Fruit fly (Drosophila melanogaster): ENCODE data around the gene Unc-76.

Unc-76 gene

DNA sequence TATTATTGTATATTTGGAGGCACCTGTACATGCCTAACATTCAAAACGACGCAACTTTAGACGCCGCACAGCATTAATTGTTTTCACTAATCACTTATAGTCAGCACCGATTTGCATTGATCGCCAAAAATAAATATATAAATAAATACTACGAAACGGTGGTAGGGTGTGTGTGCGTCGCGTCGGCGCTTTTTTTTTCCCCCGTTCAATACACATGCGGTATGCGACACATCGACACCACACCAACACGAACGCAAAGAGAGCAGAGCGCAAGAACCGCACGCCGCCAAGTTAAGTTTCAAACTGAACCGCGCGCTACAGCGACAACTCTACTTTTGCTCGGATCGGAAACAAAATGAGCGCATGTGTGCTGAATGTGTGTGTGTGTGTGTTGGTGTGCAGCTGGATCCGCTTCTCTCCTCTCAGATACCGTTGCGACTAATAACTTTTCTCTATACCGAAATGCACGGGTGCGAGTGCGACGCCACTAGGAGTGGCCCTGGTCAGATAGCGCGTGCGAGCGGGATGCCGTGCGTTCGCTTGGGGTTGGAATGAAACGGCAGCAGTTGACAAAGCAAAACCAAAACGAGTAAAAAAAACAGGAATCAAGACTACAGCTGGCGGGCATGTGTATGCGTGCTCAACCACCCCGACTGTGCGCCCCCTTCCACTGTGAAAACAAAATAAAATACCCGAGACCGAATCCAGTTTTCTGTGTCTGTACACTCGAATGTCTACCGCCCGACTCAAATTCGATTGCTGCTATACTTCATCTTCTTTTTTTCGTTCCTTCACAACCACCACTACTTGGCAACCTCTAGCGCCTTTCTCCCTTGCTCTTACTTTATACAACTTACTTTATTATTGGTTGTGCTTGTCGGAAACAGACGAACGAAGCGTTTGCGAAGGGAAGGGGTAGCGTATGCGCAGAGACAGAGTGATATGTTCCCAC is 42.9 kb downstream of the Unc-76 start, which contains the start of gene ph-d (continued):
- TF ChIP-seq CG14965 (GFP tag; optimal IDR thresholded peaks at IDR 0.05; ENCODE audit: borderline replicate concordance) (no peak), vfl (GFP tag; optimal IDR thresholded peaks at IDR 0.05) (peak; percentile 1), Ssrp (tag; optimal IDR thresholded peaks at IDR 0.05) (peak; percentile 47), D19A (tag; optimal IDR thresholded peaks at IDR 0.05) (peak; percentile 99), ash1 (GFP tag; optimal IDR thresholded peaks at IDR 0.05) (peak; percentile 80), CG15073 (GFP tag; optimal IDR thresholded peaks at IDR 0.05) (no peak), salm (tag; optimal IDR thresholded peaks at IDR 0.05) (peak; percentile 32), Meics (GFP tag; optimal IDR thresholded peaks at IDR 0.05) (peak; percentile 62), Nf-YB (GFP tag; optimal IDR thresholded peaks at IDR 0.05) (peak; percentile 95), CG1529 (GFP tag; optimal IDR thresholded peaks at IDR 0.05) (peak; percentile 45), lmd (GFP tag; IDR thresholded peaks at IDR 0.05) (peak; percentile 46; the same call in 1 of the 2 replicates), gro (GFP tag; optimal IDR thresholded peaks at IDR 0.05) (peak; percentile 30), pros (GFP tag; optimal IDR thresholded peaks at IDR 0.05) (peak; percentile 100), CG13287 (GFP tag; IDR thresholded peaks at IDR 0.05; ENCODE audit: partially characterized antibody) (peak; percentile 38; the same call in 1 of the 2 replicates), trem (tag; optimal IDR thresholded peaks at IDR 0.05) (peak; percentile 40), chinmo (GFP tag; IDR thresholded peaks at IDR 0.05; ENCODE audit: partially characterized antibody) (peak; percentile 95; the same call in 3 of the 4 replicates), CG34376 (GFP tag; optimal IDR thresholded peaks at IDR 0.05) (peak; percentile 81), CG4617 (GFP tag; optimal IDR thresholded peaks at IDR 0.05; ENCODE audit: borderline replicate concordance) (no peak), ind (GFP tag; optimal IDR thresholded peaks at IDR 0.05) (peak; percentile 46), tx (GFP tag; optimal IDR thresholded peaks at IDR 0.05) (no peak), CG2875 (GFP tag; optimal IDR thresholded peaks at IDR 0.05) (no peak), Oli (tag; optimal IDR thresholded peaks at IDR 0.05) (peak; percentile 60), NC2α (GFP tag; optimal IDR thresholded peaks at IDR 0.05) (no peak), Optix (GFP tag; IDR thresholded peaks at IDR 0.05) (peak; percentile 16; the same call in 1 of the 3 replicates), CG12942 (GFP tag; optimal IDR thresholded peaks at IDR 0.05) (no peak), CTCF (GFP tag; optimal IDR thresholded peaks at IDR 0.05) (peak; percentile 40), wdn (GFP tag; IDR thresholded peaks at IDR 0.05) (0 out of 2 replicates have a peak, but pooled peaks have one; percentile 5), HLHmδ (GFP tag; optimal IDR thresholded peaks at IDR 0.05) (peak; percentile 38), Nf-YA (GFP tag; IDR thresholded peaks at IDR 0.05) (no peak), sug (tag; optimal IDR thresholded peaks at IDR 0.05) (peak; percentile 56), Xrp1 (GFP tag; IDR thresholded peaks at IDR 0.05) (peak; percentile 54; the same call in 1 of the 2 replicates), CG9727 (GFP tag; optimal IDR thresholded peaks at IDR 0.05) (peak; percentile 51), CG16815 (GFP tag; optimal IDR thresholded peaks at IDR 0.05) (peak; percentile 31), Jarid2 (GFP tag; optimal IDR thresholded peaks at IDR 0.05) (peak; percentile 91), CG10274 (GFP tag; optimal IDR thresholded peaks at IDR 0.05) (peak; percentile 24), CG7556 (GFP tag; optimal IDR thresholded peaks at IDR 0.05) (peak; percentile 64), Camta (GFP tag; optimal IDR thresholded peaks at IDR 0.05) (no peak), Mrtf (GFP tag; IDR thresholded peaks at IDR 0.05) (no peak; the same call in 2 of the 3 replicates), phol (tag; optimal IDR thresholded peaks at IDR 0.05) (peak; percentile 51), CG10654 (GFP tag; optimal IDR thresholded peaks at IDR 0.05) (no peak), CG10366 (GFP tag; IDR thresholded peaks at IDR 0.05) (peak; percentile 37; the same call in 1 of the 2 replicates), CG11723 (GFP tag; optimal IDR thresholded peaks at IDR 0.05) (peak; percentile 55), lab (GFP tag; optimal IDR thresholded peaks at IDR 0.05) (peak; percentile 47), p53 (GFP tag; optimal IDR thresholded peaks at IDR 0.05) (peak; percentile 56), Gug (GFP tag; IDR thresholded peaks at IDR 0.05) (no peak), exex (tag; optimal IDR thresholded peaks at IDR 0.05) (peak; percentile 30), CG12659 (GFP tag; optimal IDR thresholded peaks at IDR 0.05) (peak; percentile 58), onecut (GFP tag; IDR thresholded peaks at IDR 0.05) (peak; percentile 19; the same call in 1 of the 2 replicates)
